Fruit fly (Drosophila melanogaster): ENCODE results near the gene CG15169.

The CG15169 gene

DNA sequence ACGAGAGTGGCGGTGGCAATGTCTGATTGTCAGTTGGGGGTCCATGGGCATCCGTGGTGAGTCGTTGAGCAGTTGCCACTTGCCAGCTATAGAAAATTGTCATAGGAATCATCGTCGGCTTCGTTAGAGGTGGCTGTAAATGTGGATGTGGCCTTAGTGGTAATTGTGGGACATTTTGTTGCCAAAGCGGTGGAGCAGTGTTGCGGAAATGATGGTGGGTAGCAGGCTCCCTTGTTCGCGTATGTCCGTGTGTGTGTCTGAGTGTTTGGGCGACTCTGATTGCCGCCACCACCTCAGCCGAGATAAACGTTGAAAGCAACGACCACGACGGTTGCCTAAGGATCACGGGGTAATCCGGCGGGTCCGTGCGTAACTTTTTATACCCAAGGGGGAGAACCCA lies 26.2 kb downstream of the CG15169 start:
- TF ChIP-seq ind (GFP tag; optimal IDR thresholded peaks at IDR 0.05): no peak
- TF ChIP-seq HLHmδ (GFP tag; optimal IDR thresholded peaks at IDR 0.05): no peak
- no peak for TF ChIP-seq CG2202 (tag; optimal IDR thresholded peaks at IDR 0.05)
- TF ChIP-seq schlank (tag; optimal IDR thresholded peaks at IDR 0.05): no peak
- TF ChIP-seq emc (GFP tag; optimal IDR thresholded peaks at IDR 0.05): no peak
- no peak for TF ChIP-seq nerfin-2 (GFP tag; IDR thresholded peaks at IDR 0.05; ENCODE audit: partially characterized antibody)
- TF ChIP-seq tgo (GFP tag; IDR thresholded peaks at IDR 0.05): no peak
- TF ChIP-seq inv (GFP tag; IDR thresholded peaks at IDR 0.05; ENCODE audit: partially characterized antibody): no peak
- TF ChIP-seq CG42726 (GFP tag; IDR thresholded peaks at IDR 0.05; ENCODE audit: partially characterized antibody): no peak
- TF ChIP-seq CG13775 (GFP tag; optimal IDR thresholded peaks at IDR 0.05): no peak
- no peak for TF ChIP-seq Mad (GFP tag; optimal IDR thresholded peaks at IDR 0.05)
- no peak for TF ChIP-seq kni (GFP tag; optimal IDR thresholded peaks at IDR 0.05)
- TF ChIP-seq lilli (GFP tag; optimal IDR thresholded peaks at IDR 0.05): no peak
- TF ChIP-seq p53 (GFP tag; optimal IDR thresholded peaks at IDR 0.05): no peak
- no peak for TF ChIP-seq sna (GFP tag; IDR thresholded peaks at IDR 0.05; ENCODE audit: partially characterized antibody)
- peak; percentile 91 for TF ChIP-seq abd-A (tag; optimal IDR thresholded peaks at IDR 0.05)
- TF ChIP-seq CG1602 (GFP tag; optimal IDR thresholded peaks at IDR 0.05): no peak
- no peak for TF ChIP-seq CG7987 (GFP tag; optimal IDR thresholded peaks at IDR 0.05)
- TF ChIP-seq CG7372 (GFP tag; IDR thresholded peaks at IDR 0.05): no peak
- no peak for TF ChIP-seq CG12104 (GFP tag; optimal IDR thresholded peaks at IDR 0.05)
- TF ChIP-seq otp (GFP tag; IDR thresholded peaks at IDR 0.05): no peak
- no peak for TF ChIP-seq CG11560 (tag; IDR thresholded peaks at IDR 0.05)
- no peak for TF ChIP-seq Aef1 (GFP tag; IDR thresholded peaks at IDR 0.05)
- TF ChIP-seq CG10321 (GFP tag; IDR thresholded peaks at IDR 0.05): no peak
- TF ChIP-seq pnt (GFP tag; optimal IDR thresholded peaks at IDR 0.05): no peak
- no peak for TF ChIP-seq CG12299 (tag; optimal IDR thresholded peaks at IDR 0.05)
- no peak for TF ChIP-seq CG6791 (GFP tag; IDR thresholded peaks at IDR 0.05; ENCODE audit: partially characterized antibody)
- no peak for TF ChIP-seq Sox100B (GFP tag; optimal IDR thresholded peaks at IDR 0.05)
- TF ChIP-seq CG18599 (GFP tag; optimal IDR thresholded peaks at IDR 0.05): peak; percentile 8
- no peak for TF ChIP-seq hb (GFP tag; IDR thresholded peaks at IDR 0.05; ENCODE audit: partially characterized antibody)
- no peak for TF ChIP-seq jumu (GFP tag; optimal IDR thresholded peaks at IDR 0.05)
- TF ChIP-seq CG11504 (tag; optimal IDR thresholded peaks at IDR 0.05): no peak
- TF ChIP-seq CG8765 (GFP tag; IDR thresholded peaks at IDR 0.05): no peak
- TF ChIP-seq Dp (GFP tag; optimal IDR thresholded peaks at IDR 0.05): no peak
- TF ChIP-seq CG7839 (tag; optimal IDR thresholded peaks at IDR 0.05): no peak
- peak; percentile 42 for TF ChIP-seq Hey (tag; optimal IDR thresholded peaks at IDR 0.05)
- no peak for TF ChIP-seq corto (GFP tag; optimal IDR thresholded peaks at IDR 0.05)
- TF ChIP-seq CG6854 (GFP tag; optimal IDR thresholded peaks at IDR 0.05): no peak
- no peak for TF ChIP-seq gce (GFP tag; IDR thresholded peaks at IDR 0.05)
- no peak for TF ChIP-seq phol (tag; optimal IDR thresholded peaks at IDR 0.05)
- no peak for TF ChIP-seq CG30431 (GFP tag; optimal IDR thresholded peaks at IDR 0.05)
- TF ChIP-seq lab (GFP tag; optimal IDR thresholded peaks at IDR 0.05): peak; percentile 18
- TF ChIP-seq Dref (GFP tag; IDR thresholded peaks at IDR 0.05): no peak
- no peak for TF ChIP-seq HLH4C (GFP tag; IDR thresholded peaks at IDR 0.05; ENCODE audit: partially characterized antibody)
- peak; percentile 23 for TF ChIP-seq CG10543 (GFP tag; optimal IDR thresholded peaks at IDR 0.05)

Measured in whole organism, embryonic.